Fruit fly (Drosophila melanogaster) whole organism, embryonic: ENCODE results near the gene CG16853.

Experiments used
- B-H1 ChIP-seq: fragments of 200-800 bp; sonication (Bioruptor generic); IDR thresholded peaks from 3 replicates; pipeline ENCODE4 v1.3.6; 2022; ENCODE audit warnings: missing biosample characterization, missing genetic modification characterization
- C15 ChIP-seq: fragments of 200-800 bp; sonication (Bioruptor generic); IDR thresholded peaks from 3 replicates; pipeline ENCODE4 v1.3.6; 2022; ENCODE audit warnings: missing biosample characterization, missing genetic modification characterization
- CG10147 ChIP-seq: fragments of 200-800 bp; sonication (Bioruptor generic); optimal IDR thresholded peaks from 2 replicates; lab custom pipeline; 2019; ENCODE audit warnings: missing biosample characterization, mild to moderate bottlenecking, missing genetic modification characterization, moderate library complexity
- CG12219 ChIP-seq: fragments of 200-800 bp; sonication (Bioruptor generic); optimal IDR thresholded peaks from 3 replicates; lab custom pipeline; 2018; ENCODE audit warnings: missing biosample characterization, mild to moderate bottlenecking, missing genetic modification characterization
- CG12236 ChIP-seq: fragments of 200-800 bp; sonication (Bioruptor generic); optimal IDR thresholded peaks from 2 replicates; lab custom pipeline; 2016; ENCODE audit warnings: missing biosample characterization, missing genetic modification characterization
- CG13894 ChIP-seq: fragments of 200-800 bp; sonication (Bioruptor generic); optimal IDR thresholded peaks from 3 replicates; lab custom pipeline; 2018; ENCODE audit warnings: missing biosample characterization, mild to moderate bottlenecking, missing genetic modification characterization, moderate library complexity
- CG14014 ChIP-seq: fragments of 200-800 bp; sonication (Bioruptor generic); IDR thresholded peaks from 2 replicates; pipeline ENCODE4 v1.3.6; 2022; ENCODE audit warnings: missing biosample characterization, missing genetic modification characterization
- CG30431 ChIP-seq: fragments of 200-800 bp; sonication (Bioruptor generic); optimal IDR thresholded peaks from 2 replicates; lab custom pipeline; 2017; ENCODE audit warnings: missing biosample characterization, missing genetic modification characterization
- CG31224 ChIP-seq: fragments of 200-800 bp; sonication (Bioruptor generic); IDR thresholded peaks from 2 replicates; pipeline ENCODE4 v1.3.6; 2022; ENCODE audit warnings: missing biosample characterization, missing genetic modification characterization
- CG31388 ChIP-seq: fragments of 200-800 bp; sonication (Bioruptor generic); optimal IDR thresholded peaks from 2 replicates; lab custom pipeline; 2016; ENCODE audit warnings: missing biosample characterization, missing genetic modification characterization
- CG32767 ChIP-seq: fragments of 200-800 bp; sonication (Bioruptor generic); IDR thresholded peaks from 2 replicates; pipeline ENCODE4 v1.3.6; 2022; ENCODE audit warnings: missing biosample characterization, missing genetic modification characterization
- CG4404 ChIP-seq: fragments of 200-800 bp; sonication (Bioruptor generic); IDR thresholded peaks from 2 replicates; pipeline ENCODE4 v1.3.6; 2022; ENCODE audit warnings: missing biosample characterization, missing genetic modification characterization
- CG6272 ChIP-seq: fragments of 200-800 bp; sonication (Bioruptor generic); IDR thresholded peaks from 2 replicates; pipeline ENCODE4 v1.3.6; 2022; ENCODE audit warnings: missing biosample characterization, missing genetic modification characterization
- CG6689 ChIP-seq: fragments of 200-800 bp; sonication (Bioruptor generic); IDR thresholded peaks from 2 replicates; pipeline ENCODE4 v1.3.6; 2022; ENCODE audit warnings: missing biosample characterization, missing genetic modification characterization
- CG6765 ChIP-seq: fragments of 200-800 bp; sonication (Bioruptor generic); optimal IDR thresholded peaks from 3 replicates; lab custom pipeline; 2017; ENCODE audit warnings: missing biosample characterization, mild to moderate bottlenecking, missing genetic modification characterization
- CG7271 ChIP-seq: fragments of 200-800 bp; sonication (Bioruptor generic); optimal IDR thresholded peaks from 2 replicates; lab custom pipeline; 2018; ENCODE audit warnings: missing biosample characterization, mild to moderate bottlenecking, missing genetic modification characterization, moderate library complexity
- CG7357 ChIP-seq: fragments of 200-800 bp; sonication (Bioruptor generic); IDR thresholded peaks from 3 replicates; pipeline ENCODE4 v1.3.6; 2022; ENCODE audit warnings: missing biosample characterization, missing genetic modification characterization
- CG7372 ChIP-seq: fragments of 200-800 bp; sonication (Bioruptor generic); IDR thresholded peaks from 2 replicates; pipeline ENCODE4 v1.3.6; 2022; ENCODE audit warnings: missing biosample characterization, missing genetic modification characterization
- CG8089 ChIP-seq: fragments of 200-800 bp; sonication (Bioruptor generic); optimal IDR thresholded peaks from 3 replicates; lab custom pipeline; 2016; ENCODE audit warnings: missing biosample characterization, missing genetic modification characterization
- CG9876 ChIP-seq: fragments of 200-800 bp; sonication (Bioruptor generic); optimal IDR thresholded peaks from 2 replicates; lab custom pipeline; 2016; ENCODE audit warnings: missing biosample characterization, missing genetic modification characterization
- Dek ChIP-seq: fragments of 200-800 bp; sonication (Bioruptor generic); optimal IDR thresholded peaks from 3 replicates; lab custom pipeline; 2019; ENCODE audit warnings: missing biosample characterization, mild to moderate bottlenecking, missing genetic modification characterization, moderate library complexity
- Drgx ChIP-seq: fragments of 200-800 bp; sonication (Bioruptor generic); IDR thresholded peaks from 2 replicates; pipeline ENCODE4 v1.3.6; 2022; ENCODE audit warnings: missing biosample characterization, missing genetic modification characterization
- E2f1 ChIP-seq: fragments of 200-800 bp; sonication (Bioruptor generic); IDR thresholded peaks from 2 replicates; pipeline ENCODE4 v1.3.6; 2022; ENCODE audit warnings: missing biosample characterization, missing genetic modification characterization
- H2.0 ChIP-seq: fragments of 200-800 bp; sonication (Bioruptor generic); IDR thresholded peaks from 2 replicates; pipeline ENCODE4 v1.3.6; 2022; ENCODE audit warnings: missing biosample characterization, missing genetic modification characterization
- HmgD ChIP-seq: fragments of 200-800 bp; sonication (Bioruptor generic); optimal IDR thresholded peaks from 3 replicates; lab custom pipeline; 2016; ENCODE audit warnings: missing biosample characterization, missing genetic modification characterization
- Lim3 ChIP-seq: fragments of 200-800 bp; sonication (Bioruptor generic); IDR thresholded peaks from 2 replicates; pipeline ENCODE4 v1.3.6; 2022; ENCODE audit warnings: missing biosample characterization, missing genetic modification characterization
- Oli ChIP-seq: fragments of 200-800 bp; sonication (Bioruptor generic); optimal IDR thresholded peaks from 2 replicates; lab custom pipeline; 2018; ENCODE audit warnings: missing biosample characterization, mild to moderate bottlenecking, missing genetic modification characterization, moderate library complexity
- Opbp ChIP-seq: fragments of 200-800 bp; sonication (Bioruptor generic); IDR thresholded peaks from 3 replicates; pipeline ENCODE4 v1.3.6; 2022; ENCODE audit warnings: missing biosample characterization, missing genetic modification characterization; ENCODE audit not compliant: partially characterized antibody
- Pdp1 ChIP-seq, 2 experiments: fragments of 200-800 bp; sonication (Bioruptor generic); optimal IDR thresholded peaks; 3 replicates each; lab custom pipeline; 2016; ENCODE audit warnings: missing biosample characterization in 2 of 2, missing genetic modification characterization in 2 of 2, mild to moderate bottlenecking in 1 of 2, moderate library complexity in 1 of 2
- Poxn ChIP-seq: fragments of 200-800 bp; sonication (Bioruptor generic); IDR thresholded peaks from 2 replicates; pipeline ENCODE4 v1.3.6; 2022; ENCODE audit warnings: missing biosample characterization, missing genetic modification characterization
- Xrp1 ChIP-seq: fragments of 200-800 bp; sonication (Bioruptor generic); IDR thresholded peaks from 2 replicates; pipeline ENCODE4 v1.3.6; 2022; ENCODE audit warnings: missing biosample characterization, missing genetic modification characterization
- chn ChIP-seq: fragments of 200-800 bp; sonication (Bioruptor generic); optimal IDR thresholded peaks from 2 replicates; lab custom pipeline; 2016; ENCODE audit warnings: missing biosample characterization, missing genetic modification characterization
- da ChIP-seq: fragments of 200-800 bp; sonication (Bioruptor generic); optimal IDR thresholded peaks from 2 replicates; lab custom pipeline; 2016; ENCODE audit warnings: missing biosample characterization, missing genetic modification characterization
- dmrt99B ChIP-seq: fragments of 200-800 bp; sonication (Bioruptor generic); optimal IDR thresholded peaks from 2 replicates; lab custom pipeline; 2018; ENCODE audit warnings: missing biosample characterization, mild to moderate bottlenecking, missing genetic modification characterization, moderate library complexity
- fd64A ChIP-seq: fragments of 200-800 bp; sonication (Bioruptor generic); optimal IDR thresholded peaks from 3 replicates; lab custom pipeline; 2018; ENCODE audit warnings: missing biosample characterization, mild to moderate bottlenecking, missing genetic modification characterization
- ftz-f1 ChIP-seq: fragments of 200-800 bp; sonication (Bioruptor generic); optimal IDR thresholded peaks from 2 replicates; lab custom pipeline; 2016; ENCODE audit warnings: missing biosample characterization, missing genetic modification characterization
- gce ChIP-seq: fragments of 200-800 bp; sonication (Bioruptor generic); IDR thresholded peaks from 3 replicates; pipeline ENCODE4 v1.3.6; 2022; ENCODE audit warnings: missing biosample characterization, missing genetic modification characterization
- ind ChIP-seq: fragments of 200-800 bp; sonication (Bioruptor generic); optimal IDR thresholded peaks from 3 replicates; lab custom pipeline; 2016; ENCODE audit warnings: missing biosample characterization, missing genetic modification characterization
- p53 ChIP-seq: fragments of 200-800 bp; sonication (Bioruptor generic); optimal IDR thresholded peaks from 2 replicates; lab custom pipeline; 2016; ENCODE audit warnings: missing biosample characterization, missing genetic modification characterization
- pan ChIP-seq, 4 experiments: fragments of >200 bp in 3 of 4; fragments of 200-800 bp in 1 of 4; sonication (Bioruptor generic) in 1 of 4; optimal IDR thresholded peaks in 3 of 4; IDR thresholded peaks in 1 of 4; 2 replicates each; pipeline versions ENCODE4 v1.3.6 to Lab custom; 2017 to 2022; ENCODE audit warnings: missing biosample characterization in 2 of 4, missing genetic modification characterization in 2 of 4, mixed read lengths in 1 of 4
- pros ChIP-seq: fragments of 200-800 bp; sonication (Bioruptor generic); optimal IDR thresholded peaks from 3 replicates; lab custom pipeline; 2019; ENCODE audit warnings: missing biosample characterization, mild to moderate bottlenecking, missing genetic modification characterization, moderate library complexity
- row ChIP-seq: fragments of 200-800 bp; sonication (Bioruptor generic); IDR thresholded peaks from 3 replicates; pipeline ENCODE4 v1.3.6; 2022; ENCODE audit warnings: missing biosample characterization, missing genetic modification characterization
- sens ChIP-seq: fragments of 200-800 bp; sonication (Bioruptor generic); peaks from one replicate; lab custom pipeline; 2016; ENCODE audit warnings: missing biosample characterization, missing genetic modification characterization
- stwl ChIP-seq: fragments of 200-800 bp; sonication (Bioruptor generic); optimal IDR thresholded peaks from 3 replicates; lab custom pipeline; 2018; ENCODE audit warnings: missing biosample characterization, mild to moderate bottlenecking, missing genetic modification characterization, moderate library complexity
- tgo ChIP-seq: fragments of 200-800 bp; sonication (Bioruptor generic); IDR thresholded peaks from 3 replicates; pipeline ENCODE4 v1.3.6; 2022; ENCODE audit warnings: missing biosample characterization, missing genetic modification characterization
- tll ChIP-seq, 2 experiments: fragments of 200-800 bp in 1 of 2; fragments of >200 bp in 1 of 2; sonication (Bioruptor generic) in 1 of 2; optimal IDR thresholded peaks; 2 replicates each; lab custom pipeline; 2017 to 2019; ENCODE audit warnings: missing biosample characterization in 2 of 2, missing genetic modification characterization in 2 of 2, mild to moderate bottlenecking in 1 of 2, moderate library complexity in 1 of 2
- unc-4 ChIP-seq: fragments of 200-800 bp; sonication (Bioruptor generic); IDR thresholded peaks from 2 replicates; pipeline ENCODE4 v1.3.6; 2022; ENCODE audit warnings: missing biosample characterization, missing genetic modification characterization; ENCODE audit not compliant: partially characterized antibody
- unpg ChIP-seq: fragments of 200-800 bp; sonication (Bioruptor generic); optimal IDR thresholded peaks from 3 replicates; lab custom pipeline; 2018; ENCODE audit warnings: missing biosample characterization, mild to moderate bottlenecking, missing genetic modification characterization, moderate library complexity
- vfl ChIP-seq: fragments of 200-800 bp; sonication (Bioruptor generic); optimal IDR thresholded peaks from 2 replicates; lab custom pipeline; 2016; ENCODE audit warnings: missing biosample characterization, missing genetic modification characterization
- zf30C ChIP-seq: fragments of 200-800 bp; sonication (Bioruptor generic); optimal IDR thresholded peaks from 3 replicates; lab custom pipeline; 2018; ENCODE audit warnings: missing biosample characterization, mild to moderate bottlenecking, missing genetic modification characterization

Gene CG16853

dm6 chr2L:13514262-13514937 is 27.7 kb upstream of the CG16853 start (continued):
- peak; percentile 47 for TF ChIP-seq E2f1 (GFP tag; lab: Robert Waterston, UW)
- TF ChIP-seq CG30431 (GFP tag; lab: Kevin White, UChicago), result peak; percentile 34
- TF ChIP-seq fd64A (GFP tag; lab: Kevin White, UChicago), result no peak
- no peak; the same call in 1 of the 2 replicates for TF ChIP-seq CG6689
- TF ChIP-seq Opbp (GFP tag; lab: Robert Waterston, UW), result no peak
- TF ChIP-seq CG7372, result peak; percentile 70
- peak; percentile 53 for TF ChIP-seq CG14014 (GFP tag; lab: Robert Waterston, UW)
- no peak for TF ChIP-seq ftz-f1 (GFP tag; lab: Kevin White, UChicago)
- TF ChIP-seq Oli (tag; lab: Kevin White, UChicago), result peak; percentile 64
- TF ChIP-seq CG8089 (GFP tag; lab: Kevin White, UChicago), result no peak
- no peak for TF ChIP-seq CG7271 (tag; lab: Kevin White, UChicago)
- TF ChIP-seq vfl (GFP tag; lab: Kevin White, UChicago), result peak; percentile 19
- TF ChIP-seq da, result no peak
- 0 out of 3 replicates have a peak, but pooled peaks have one; percentile 28 for TF ChIP-seq C15 (GFP tag; lab: Robert Waterston, UW)
- no peak for TF ChIP-seq tll (GFP tag; optimal IDR thresholded peaks at IDR 0.05; lab: Kevin White, UChicago)
- peak; percentile 32 for TF ChIP-seq pros
- peak; percentile 68 for TF ChIP-seq CG10147 (GFP tag; lab: Kevin White, UChicago)
- no peak for TF ChIP-seq zf30C (GFP tag; lab: Kevin White, UChicago)
- peak; percentile 70 for TF ChIP-seq tgo (GFP tag; lab: Robert Waterston, UW)
- TF ChIP-seq H2.0 (GFP tag; lab: Robert Waterston, UW), result peak; percentile 49; the same call in 1 of the 2 replicates
- no peak for TF ChIP-seq pan (optimal IDR thresholded peaks at IDR 0.05; lab: Kevin White, UChicago)
- TF ChIP-seq pan (GFP tag; optimal IDR thresholded peaks at IDR 0.05 in 1 of 2, IDR thresholded peaks at IDR 0.05 in 1 of 2), result peak in 1 of 2 experiments; percentile 61
- no peak; the same call in 2 of the 3 replicates for TF ChIP-seq B-H1 (GFP tag; lab: Robert Waterston, UW)
- no peak for TF ChIP-seq CG32767 (GFP tag; lab: Robert Waterston, UW)
- peak; percentile 50; the same call in 1 of the 3 replicates for TF ChIP-seq CG7357
- TF ChIP-seq ind (GFP tag; lab: Kevin White, UChicago), result peak; percentile 56
- no peak; the same call in none of the 3 replicates for TF ChIP-seq row (GFP tag; lab: Robert Waterston, UW)
- TF ChIP-seq CG13894, result no peak
- no peak for TF ChIP-seq CG9876 (GFP tag; lab: Kevin White, UChicago)
- no peak for TF ChIP-seq chn (GFP tag; lab: Kevin White, UChicago)
- TF ChIP-seq CG31388 (GFP tag; lab: Kevin White, UChicago), result no peak
- TF ChIP-seq Dek (tag; lab: Kevin White, UChicago), result peak; percentile 44
- no peak for TF ChIP-seq gce (GFP tag; lab: Robert Waterston, UW)
- TF ChIP-seq Poxn (GFP tag; lab: Robert Waterston, UW), result peak; percentile 57
- no peak for TF ChIP-seq p53 (GFP tag; lab: Kevin White, UChicago)
- peak; percentile 65 for TF ChIP-seq CG31224
- no peak for TF ChIP-seq HmgD (GFP tag; lab: Kevin White, UChicago)
- peak; percentile 55 for TF ChIP-seq CG4404 (GFP tag; lab: Robert Waterston, UW)
- no peak for TF ChIP-seq Lim3
- TF ChIP-seq unc-4 (GFP tag; lab: Robert Waterston, UW), result no peak
- TF ChIP-seq Drgx (GFP tag; lab: Robert Waterston, UW), result peak; percentile 54; the same call in 1 of the 2 replicates
- TF ChIP-seq Pdp1 (GFP tag; optimal IDR thresholded peaks at IDR 0.05; lab: Kevin White, UChicago), result peak in 1 of 2 experiments; percentile 89
- no peak for TF ChIP-seq sens
- peak; percentile 72 for TF ChIP-seq unpg (GFP tag; lab: Kevin White, UChicago)
- peak; percentile 52 for TF ChIP-seq CG6272
- no peak for TF ChIP-seq stwl (tag; lab: Kevin White, UChicago)
- TF ChIP-seq CG6765, result no peak
- peak; percentile 18 for TF ChIP-seq dmrt99B
- peak; percentile 52; the same call in 1 of the 2 replicates for TF ChIP-seq Xrp1
- TF ChIP-seq CG12219 (GFP tag; lab: Kevin White, UChicago), result no peak
- TF ChIP-seq CG12236 (GFP tag; lab: Kevin White, UChicago), result no peak
